Worm (Caenorhabditis elegans): ENCODE results near the gene T21E8.7.

Gene T21E8.7

ce11 chrX:10883203-10883602 is at the start of gene T21E8.7:
T21E8.7 (plus strand) TSS chrX:10883503.
- TF ChIP-seq cnd-1 (tag; optimal IDR thresholded peaks at IDR 0.05) = no peak
- TF ChIP-seq pha-4 (tag; optimal IDR thresholded peaks at IDR 0.05) = no peak
- no peak for TF ChIP-seq ztf-11 (tag; optimal IDR thresholded peaks at IDR 0.05)
- TF ChIP-seq ceh-39 (tag; optimal IDR thresholded peaks at IDR 0.05) = no peak
- no peak for TF ChIP-seq nhr-237 (tag; optimal IDR thresholded peaks at IDR 0.05)
- TF ChIP-seq ham-2 (GFP tag; optimal IDR thresholded peaks at IDR 0.05) = no peak
- no peak for TF ChIP-seq tbx-8 (GFP tag; optimal IDR thresholded peaks at IDR 0.05)
- no peak for TF ChIP-seq nhr-2 (tag; optimal IDR thresholded peaks at IDR 0.05)
- TF ChIP-seq elt-3 (tag; optimal IDR thresholded peaks at IDR 0.05) = no peak
- no peak for TF ChIP-seq unc-120 (tag; optimal IDR thresholded peaks at IDR 0.05; ENCODE audit: poor library complexity, severe bottlenecking)
- no peak for TF ChIP-seq nhr-12 (tag; optimal IDR thresholded peaks at IDR 0.05)

ce11 chrX:10834568-10834967 is 48.7 kb upstream of the T21E8.7 start:
- TF ChIP-seq pha-4 (tag; optimal IDR thresholded peaks at IDR 0.05) = no peak
- peak; percentile 67 for TF ChIP-seq unc-62 (GFP tag; optimal IDR thresholded peaks at IDR 0.05)
- peak; percentile 31 for TF ChIP-seq hlh-1 (tag; optimal IDR thresholded peaks at IDR 0.05)
- no peak for TF ChIP-seq elt-3 (tag; optimal IDR thresholded peaks at IDR 0.05)
- TF ChIP-seq nhr-237 (tag; optimal IDR thresholded peaks at IDR 0.05) = no peak

- TF ChIP-seq zip-8 (tag; optimal IDR thresholded peaks at IDR 0.05) = no peak
- TF ChIP-seq sptf-1 (tag; optimal IDR thresholded peaks at IDR 0.05) = no peak
- no peak for TF ChIP-seq snpc-4 (tag; optimal IDR thresholded peaks at IDR 0.05)
- no peak for TF ChIP-seq ceh-83 (GFP tag; optimal IDR thresholded peaks at IDR 0.05)
- no peak for TF ChIP-seq pha-4 (tag; optimal IDR thresholded peaks at IDR 0.05)
- no peak for TF ChIP-seq mab-5 (tag; optimal IDR thresholded peaks at IDR 0.05)
- no peak for TF ChIP-seq hlh-1 (tag; optimal IDR thresholded peaks at IDR 0.05)
- no peak for TF ChIP-seq lsy-2 (tag; optimal IDR thresholded peaks at IDR 0.05)
- no peak for TF ChIP-seq flh-1 (GFP tag; optimal IDR thresholded peaks at IDR 0.05)
- TF ChIP-seq nhr-2 (tag; optimal IDR thresholded peaks at IDR 0.05) = no peak
- TF ChIP-seq elt-1 (tag; optimal IDR thresholded peaks at IDR 0.05; ENCODE audit: borderline replicate concordance, insufficient read depth) = no peak
Observed at ce11 chrX:10837609-10838008, 45.7 kb upstream of the T21E8.7 start.

- peak; percentile 1 for TF ChIP-seq ces-1 (GFP tag; optimal IDR thresholded peaks at IDR 0.05)
- TF ChIP-seq nhr-28 (tag; optimal IDR thresholded peaks at IDR 0.05) = no peak
Observed at ce11 chrX:10838550-10838949, 44.8 kb upstream of the T21E8.7 start, which contains the start of gene plc-1. plc-1 (minus strand) TSS chrX:10838650.

ce11 chrX:10844137-10844536 is 39.2 kb upstream of the T21E8.7 start:
- peak; percentile 79 for TF ChIP-seq zip-8 (tag; optimal IDR thresholded peaks at IDR 0.05)
- peak; percentile 34 for TF ChIP-seq lsy-2 (tag; optimal IDR thresholded peaks at IDR 0.05)
- no peak for TF ChIP-seq ceh-39 (tag; optimal IDR thresholded peaks at IDR 0.05)
- peak; percentile 92 for TF ChIP-seq nhr-2 (tag; optimal IDR thresholded peaks at IDR 0.05)

- TF ChIP-seq zip-8 (tag; optimal IDR thresholded peaks at IDR 0.05) (no peak), mep-1 (tag; optimal IDR thresholded peaks at IDR 0.05) (no peak), snpc-4 (tag; optimal IDR thresholded peaks at IDR 0.05) (no peak), unc-120 (tag; optimal IDR thresholded peaks at IDR 0.05; ENCODE audit: poor library complexity, severe bottlenecking) (no peak), mls-2 (tag; optimal IDR thresholded peaks at IDR 0.05) (peak; percentile 8), ztf-11 (tag; optimal IDR thresholded peaks at IDR 0.05) (no peak), ces-1 (GFP tag; optimal IDR thresholded peaks at IDR 0.05) (no peak), ceh-43 (GFP tag; optimal IDR thresholded peaks at IDR 0.05) (peak; percentile 9), bed-3 (GFP tag; optimal IDR thresholded peaks at IDR 0.05) (no peak), sptf-1 (tag; optimal IDR thresholded peaks at IDR 0.05) (peak; percentile 50), lin-13 (tag; optimal IDR thresholded peaks at IDR 0.05) (no peak), cnd-1 (tag; optimal IDR thresholded peaks at IDR 0.05) (peak; percentile 52)
Observed at ce11 chrX:10844602-10845354, 38.5 kb upstream of the T21E8.7 start, which contains the start of gene C05A9.2. C05A9.2 (minus strand) TSS chrX:10844674.

Data from whole organism, mixed stage, embryonic.